Worm (Caenorhabditis elegans) whole organism, young adult: Measurements from ENCODE around the gene R05F9.9.

Experiments used
- B0019.2 ChIP-seq: fragments of 200-800 bp; sonication (Bioruptor generic); conservative IDR thresholded peaks from 2 replicates; pipeline ENCODE4 v1.3.6; 2022; ENCODE audit warnings: missing genetic modification reagents, missing genetic modification characterization, missing compliant biosample characterization
- C17E4.6 ChIP-seq: fragments of 200-800 bp; sonication (Bioruptor generic); IDR thresholded peaks from 2 replicates; pipeline ENCODE4 v1.3.6; 2022; ENCODE audit warnings: missing genetic modification reagents, missing genetic modification characterization, missing compliant biosample characterization
- D2030.7 ChIP-seq: fragments of 200-800 bp; sonication (Bioruptor generic); IDR thresholded peaks from 2 replicates; pipeline ENCODE4 v1.3.6; 2022; ENCODE audit warnings: missing genetic modification reagents, missing genetic modification characterization, missing compliant biosample characterization
- F23B12.7 ChIP-seq: sonication (generic microtip); optimal IDR thresholded peaks from 2 replicates; lab custom pipeline; 2017; ENCODE audit warnings: missing genetic modification characterization, mild to moderate bottlenecking, missing compliant biosample characterization, antibody characterized with exemption, moderate library complexity; ENCODE audit not compliant: insufficient read depth
- F33H1.4 ChIP-seq: fragments of 200-800 bp; sonication (Bioruptor generic); IDR thresholded peaks from 2 replicates; pipeline ENCODE4 v1.3.6; 2022; ENCODE audit warnings: missing genetic modification reagents, missing genetic modification characterization, missing compliant biosample characterization
- F49E8.2 ChIP-seq: sonication (generic microtip); optimal IDR thresholded peaks from 3 replicates; lab custom pipeline; 2017; ENCODE audit warnings: missing genetic modification characterization, mild to moderate bottlenecking, missing compliant biosample characterization, antibody characterized with exemption, moderate library complexity; ENCODE audit not compliant: insufficient read depth
- F57C9.4 ChIP-seq: sonication (generic microtip); optimal IDR thresholded peaks from 2 replicates; lab custom pipeline; 2017; ENCODE audit warnings: mild to moderate bottlenecking, missing genetic modification characterization, missing compliant biosample characterization
- K11D2.4 ChIP-seq: fragments of 200-800 bp; sonication (Bioruptor generic); IDR thresholded peaks from 2 replicates; pipeline ENCODE4 v1.3.6; 2022; ENCODE audit warnings: missing genetic modification reagents, missing genetic modification characterization, missing compliant biosample characterization
- T26A5.8 ChIP-seq: sonication (generic microtip); optimal IDR thresholded peaks from 2 replicates; lab custom pipeline; 2016; ENCODE audit warnings: missing genetic modification characterization, missing compliant biosample characterization
- Y67H2A.10 ChIP-seq: fragments of 200-800 bp; sonication (Bioruptor generic); conservative IDR thresholded peaks from 2 replicates; pipeline ENCODE4 v1.3.6; 2022; ENCODE audit warnings: missing genetic modification reagents, missing genetic modification characterization, missing compliant biosample characterization
- atf-7 ChIP-seq: sonication (generic microtip); optimal IDR thresholded peaks from 2 replicates; lab custom pipeline; 2017; ENCODE audit warnings: mild to moderate bottlenecking, missing genetic modification characterization, missing compliant biosample characterization
- attf-3 ChIP-seq: fragments of 200-800 bp; sonication (Bioruptor generic); conservative IDR thresholded peaks from 2 replicates; pipeline ENCODE4 v1.3.6; 2022; ENCODE audit warnings: missing genetic modification reagents, missing genetic modification characterization, missing compliant biosample characterization
- bed-1 ChIP-seq: fragments of 200-800 bp; sonication (Bioruptor generic); IDR thresholded peaks from 2 replicates; pipeline ENCODE4 v1.3.6; 2022; ENCODE audit warnings: missing genetic modification reagents, missing genetic modification characterization, missing compliant biosample characterization
- ceh-40 ChIP-seq: fragments of 200-800 bp; sonication (Bioruptor generic); IDR thresholded peaks from 2 replicates; pipeline ENCODE4 v1.3.6; 2022; ENCODE audit warnings: missing genetic modification characterization, missing compliant biosample characterization
- ceh-58 ChIP-seq: fragments of 200-800 bp; sonication (Bioruptor generic); IDR thresholded peaks from 2 replicates; pipeline ENCODE4 v1.3.6; 2022; ENCODE audit warnings: missing genetic modification characterization, missing compliant biosample characterization
- ceh-91 ChIP-seq: fragments of 200-800 bp; sonication (Bioruptor generic); IDR thresholded peaks from 2 replicates; pipeline ENCODE4 v1.3.6; 2022; ENCODE audit warnings: missing genetic modification reagents, missing genetic modification characterization, missing compliant biosample characterization
- dpff-1 ChIP-seq: sonication (generic microtip); optimal IDR thresholded peaks from 2 replicates; lab custom pipeline; 2017; ENCODE audit warnings: mild to moderate bottlenecking, missing genetic modification characterization, missing compliant biosample characterization
- efl-1 ChIP-seq: fragments of 150-350 bp; optimal IDR thresholded peaks from 2 replicates; lab custom pipeline; 2014; ENCODE audit warnings: missing biosample characterization, missing genetic modification reagents, missing genetic modification characterization
- ekl-4 ChIP-seq: fragments of 200-800 bp; sonication (Bioruptor generic); IDR thresholded peaks from 2 replicates; pipeline ENCODE4 v1.3.6; 2022; ENCODE audit warnings: missing genetic modification reagents, missing genetic modification characterization, missing compliant biosample characterization
- ets-4 ChIP-seq: fragments of 200-800 bp; sonication (Bioruptor generic); optimal IDR thresholded peaks from 2 replicates; lab custom pipeline; 2018; ENCODE audit warnings: mild to moderate bottlenecking, missing genetic modification characterization, missing compliant biosample characterization
- him-1 ChIP-seq: sonication (generic microtip); optimal IDR thresholded peaks from 2 replicates; lab custom pipeline; 2016; ENCODE audit warnings: missing genotype, missing genetic modification reagents, missing genetic modification characterization, missing compliant biosample characterization
- hmg-1.2 ChIP-seq: fragments of 200-800 bp; sonication (Bioruptor generic); IDR thresholded peaks from 2 replicates; pipeline ENCODE4 v1.3.6; 2022; ENCODE audit warnings: missing genetic modification reagents, missing genetic modification characterization, missing compliant biosample characterization
- hsf-1 ChIP-seq: fragments of 200-800 bp; sonication (Bioruptor generic); IDR thresholded peaks from 2 replicates; pipeline ENCODE4 v1.3.6; 2022; ENCODE audit warnings: missing genetic modification reagents, missing genetic modification characterization, missing compliant biosample characterization
- let-526 ChIP-seq: fragments of 200-800 bp; sonication (Bioruptor generic); IDR thresholded peaks from 2 replicates; pipeline ENCODE4 v1.3.6; 2022; ENCODE audit warnings: missing genetic modification reagents, missing genetic modification characterization, missing compliant biosample characterization
- lin-35 ChIP-seq, 3 experiments: fragments of 150-350 bp in 2 of 3; sonication (generic microtip) in 1 of 3; optimal IDR thresholded peaks; 2 replicates each; lab custom pipeline; 2014 to 2018; ENCODE audit warnings: missing biosample characterization in 3 of 3, missing genetic modification characterization in 3 of 3, missing genetic modification reagents in 3 of 3
- lin-54 ChIP-seq: fragments of 200-800 bp; sonication (Bioruptor generic); optimal IDR thresholded peaks from 2 replicates; lab custom pipeline; 2018; ENCODE audit warnings: mild to moderate bottlenecking, missing genetic modification characterization, missing compliant biosample characterization
- lsl-1 ChIP-seq: fragments of 200-800 bp; sonication (Bioruptor generic); optimal IDR thresholded peaks from 2 replicates; lab custom pipeline; 2018; ENCODE audit warnings: mild to moderate bottlenecking, missing genetic modification characterization, moderate library complexity, missing compliant biosample characterization
- madf-8 ChIP-seq: fragments of 200-800 bp; sonication (Bioruptor generic); conservative IDR thresholded peaks from 2 replicates; pipeline ENCODE4 v1.3.6; 2022; ENCODE audit warnings: missing genetic modification reagents, missing genetic modification characterization, missing compliant biosample characterization
- mcd-1 ChIP-seq: fragments of 200-800 bp; sonication (Bioruptor generic); IDR thresholded peaks from 2 replicates; pipeline ENCODE4 v1.3.6; 2022; ENCODE audit warnings: missing genetic modification reagents, missing genetic modification characterization, missing compliant biosample characterization
- nfya-1 ChIP-seq: sonication (generic microtip); optimal IDR thresholded peaks from 2 replicates; lab custom pipeline; 2017; ENCODE audit warnings: antibody characterized with exemption, missing compliant biosample characterization, missing genetic modification characterization, borderline replicate concordance; ENCODE audit not compliant: insufficient read depth
- nfya-2 ChIP-seq: fragments of 200-800 bp; sonication (Bioruptor generic); IDR thresholded peaks from 2 replicates; pipeline ENCODE4 v1.3.6; 2022; ENCODE audit warnings: missing genetic modification reagents, missing genetic modification characterization, missing compliant biosample characterization
- nhr-27 ChIP-seq: fragments of 200-800 bp; sonication (Bioruptor generic); optimal IDR thresholded peaks from 2 replicates; lab custom pipeline; 2018; ENCODE audit warnings: mild to moderate bottlenecking, missing genetic modification characterization, moderate library complexity, missing compliant biosample characterization
- nhr-80 ChIP-seq: sonication (generic microtip); optimal IDR thresholded peaks from 2 replicates; lab custom pipeline; 2016; ENCODE audit warnings: missing genetic modification characterization, missing compliant biosample characterization
- pbrm-1 ChIP-seq: fragments of 200-800 bp; sonication (Bioruptor generic); IDR thresholded peaks from 2 replicates; pipeline ENCODE4 v1.3.6; 2022; ENCODE audit warnings: missing genetic modification reagents, missing genetic modification characterization, missing compliant biosample characterization
- pha-4 ChIP-seq: fragments of 150-350 bp; sonication (generic microtip); optimal IDR thresholded peaks from 2 replicates; lab custom pipeline; 2014; ENCODE audit warnings: missing biosample characterization, missing genetic modification reagents, missing genetic modification characterization
- rcor-1 ChIP-seq: fragments of 200-800 bp; sonication (Bioruptor generic); IDR thresholded peaks from 2 replicates; pipeline ENCODE4 v1.3.6; 2022; ENCODE audit warnings: missing genetic modification reagents, missing genetic modification characterization, missing compliant biosample characterization
- rec-8 ChIP-seq, 2 experiments: sonication (generic microtip); optimal IDR thresholded peaks; 2 replicates each; lab custom pipeline; 2016; ENCODE audit warnings: mild to moderate bottlenecking in 2 of 2, missing genetic modification characterization in 2 of 2, missing genetic modification reagents in 2 of 2, missing genotype in 2 of 2, missing biosample characterization in 1 of 2, missing compliant biosample characterization in 1 of 2, moderate library complexity in 1 of 2
- repo-1 ChIP-seq: sonication (generic microtip); optimal IDR thresholded peaks from 2 replicates; lab custom pipeline; 2017; ENCODE audit warnings: mild to moderate bottlenecking, missing genetic modification characterization, missing compliant biosample characterization
- sptf-2 ChIP-seq: fragments of 200-800 bp; sonication (Bioruptor generic); optimal IDR thresholded peaks from 2 replicates; lab custom pipeline; 2018; ENCODE audit warnings: mild to moderate bottlenecking, missing genetic modification characterization, missing compliant biosample characterization
- tbp1 ChIP-seq: fragments of 200-800 bp; sonication (Bioruptor generic); optimal IDR thresholded peaks from 2 replicates; lab custom pipeline; 2018; ENCODE audit warnings: mild to moderate bottlenecking, missing genetic modification characterization, missing compliant biosample characterization
- tbx-9 ChIP-seq: sonication (generic microtip); optimal IDR thresholded peaks from 2 replicates; lab custom pipeline; 2016; ENCODE audit warnings: borderline replicate concordance, missing genetic modification characterization, inconsistent platforms, missing compliant biosample characterization
- unc-130 ChIP-seq: sonication (generic microtip); optimal IDR thresholded peaks from 2 replicates; lab custom pipeline; 2016; ENCODE audit warnings: missing genetic modification reagents, missing genetic modification characterization, missing compliant biosample characterization
- unc-62 ChIP-seq: fragments of 150-350 bp; optimal IDR thresholded peaks from 2 replicates; lab custom pipeline; 2014; ENCODE audit warnings: missing biosample characterization, missing genetic modification reagents, missing genetic modification characterization
- xnd-1 ChIP-seq: sonication (generic microtip); optimal IDR thresholded peaks from 2 replicates; lab custom pipeline; 2016; ENCODE audit warnings: missing genotype, missing genetic modification reagents, missing genetic modification characterization, missing compliant biosample characterization
- zfh-2 ChIP-seq: fragments of 200-800 bp; sonication (Bioruptor generic); conservative IDR thresholded peaks from 2 replicates; pipeline ENCODE4 v1.3.6; 2022; ENCODE audit warnings: missing genetic modification reagents, missing genetic modification characterization, missing compliant biosample characterization
- ztf-28 ChIP-seq: fragments of 200-800 bp; sonication (Bioruptor generic); IDR thresholded peaks from 2 replicates; pipeline ENCODE4 v1.3.6; 2022; ENCODE audit warnings: missing genetic modification reagents, missing genetic modification characterization, missing compliant biosample characterization
- ztf-3 ChIP-seq: fragments of 200-800 bp; sonication (Bioruptor generic); optimal IDR thresholded peaks from 2 replicates; lab custom pipeline; 2018; ENCODE audit warnings: mild to moderate bottlenecking, missing genetic modification characterization, missing compliant biosample characterization

R05F9.9 gene

DNA sequence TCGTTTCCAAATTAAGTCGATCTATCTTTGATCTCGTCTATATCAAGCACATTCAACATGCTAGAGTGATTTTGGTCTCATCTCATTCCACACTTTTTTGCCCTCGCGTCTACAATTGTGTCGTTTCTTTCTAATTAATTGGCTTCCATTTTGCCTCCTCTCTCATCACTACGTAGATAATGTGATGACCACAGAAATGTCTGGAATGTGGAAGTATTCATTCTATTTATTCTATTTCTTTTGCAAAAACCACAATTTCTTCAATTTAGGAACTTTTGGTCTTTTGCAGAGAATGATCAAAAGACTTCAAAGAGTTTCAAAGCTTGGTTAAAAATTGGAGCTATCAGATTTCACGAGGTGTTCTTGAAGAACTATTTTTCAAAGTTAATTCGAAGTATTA lies 13.7 kb upstream of the R05F9.9 start:
- TF ChIP-seq unc-62 (GFP tag; lab: Kevin White, UChicago) = no peak
- no peak for TF ChIP-seq lin-35 (GFP tag; optimal IDR thresholded peaks at IDR 0.05; lab: Kevin White, UChicago)

DNA sequence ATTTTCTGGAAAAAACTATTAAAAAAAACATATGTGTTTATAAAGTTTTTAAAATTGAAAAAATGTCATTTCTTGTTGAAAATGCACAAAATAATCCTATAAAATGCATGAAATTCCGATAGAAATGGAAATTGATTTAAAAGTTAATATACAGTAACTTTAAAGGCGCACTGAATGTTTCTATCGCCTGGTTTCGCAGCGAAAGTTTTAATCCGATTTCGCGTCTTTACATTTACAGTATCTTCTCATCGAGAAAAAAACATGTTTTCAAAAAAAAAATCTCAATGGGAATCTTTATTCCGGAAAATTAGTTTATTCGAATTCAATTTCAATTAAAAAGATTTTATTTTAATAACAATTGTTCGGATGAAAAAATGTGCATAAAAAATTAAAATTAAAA lies 12.3 kb upstream of the R05F9.9 start, which contains the start of gene R05F9.11:
TSS of gene R05F9.11 (minus strand) at position 5 of the 400 bp plus-strand sequence.
- TF ChIP-seq attf-3 (GFP tag; lab: Robert Waterston, UW) = no peak
- no peak for TF ChIP-seq Y67H2A.10 (GFP tag; lab: Robert Waterston, UW)
- peak; percentile 42 for TF ChIP-seq tbp1 (GFP tag; lab: Kevin White, UChicago)
- TF ChIP-seq lin-54 (GFP tag; lab: Kevin White, UChicago) = peak; percentile 45
- no peak for TF ChIP-seq nfya-1 (tag; lab: Kevin White, UChicago)
- TF ChIP-seq C17E4.6 (GFP tag; lab: Robert Waterston, UW) = no peak
- TF ChIP-seq pbrm-1 = no peak
- no peak for TF ChIP-seq zfh-2 (GFP tag; lab: Robert Waterston, UW)
- TF ChIP-seq hmg-1.2 (GFP tag; lab: Robert Waterston, UW) = no peak
- TF ChIP-seq lsl-1 (GFP tag; lab: Kevin White, UChicago) = peak; percentile 94
- TF ChIP-seq repo-1 = no peak
- TF ChIP-seq pha-4 (tag; lab: Kevin White, UChicago) = no peak
- TF ChIP-seq ceh-40 = no peak
- TF ChIP-seq F57C9.4 (tag; lab: Kevin White, UChicago) = no peak
- 0 out of 2 replicates have a peak, but pooled peaks have one; percentile 52 for TF ChIP-seq ceh-91 (GFP tag; lab: Robert Waterston, UW)
- TF ChIP-seq dpff-1 = no peak
- TF ChIP-seq efl-1 (GFP tag; lab: Kevin White, UChicago) = peak; percentile 27
- no peak for TF ChIP-seq B0019.2 (GFP tag; lab: Robert Waterston, UW)
- no peak for TF ChIP-seq ztf-28 (GFP tag; lab: Robert Waterston, UW)
- TF ChIP-seq nhr-80 (tag; lab: Kevin White, UChicago) = no peak
- peak; percentile 43 for TF ChIP-seq F49E8.2 (tag; lab: Kevin White, UChicago)
- no peak for TF ChIP-seq nhr-27
- 0 out of 2 replicates have a peak, but pooled peaks have one; percentile 40 for TF ChIP-seq hsf-1 (GFP tag; lab: Robert Waterston, UW)
- TF ChIP-seq ekl-4 (GFP tag; lab: Robert Waterston, UW) = no peak
- TF ChIP-seq F23B12.7 = no peak
- no peak for TF ChIP-seq sptf-2 (GFP tag; lab: Kevin White, UChicago)
- TF ChIP-seq madf-8 (GFP tag; lab: Robert Waterston, UW) = peak; percentile 87
- TF ChIP-seq mcd-1 (GFP tag; lab: Robert Waterston, UW) = 0 out of 2 replicates have a peak, but pooled peaks have one; percentile 18
- TF ChIP-seq unc-130 (GFP tag; lab: Kevin White, UChicago) = no peak
- TF ChIP-seq T26A5.8 (tag; lab: Kevin White, UChicago) = no peak
- peak; percentile 95 for TF ChIP-seq F33H1.4 (GFP tag; lab: Robert Waterston, UW)
- peak; percentile 79 for TF ChIP-seq him-1 (tag; lab: Kevin White, UChicago)
- TF ChIP-seq K11D2.4 (GFP tag; lab: Robert Waterston, UW) = no peak
- TF ChIP-seq rcor-1 (GFP tag; lab: Robert Waterston, UW) = 0 out of 2 replicates have a peak, but pooled peaks have one; percentile 11
- TF ChIP-seq atf-7 = no peak
- no peak for TF ChIP-seq let-526 (GFP tag; lab: Robert Waterston, UW)
- TF ChIP-seq ets-4 = no peak
- no peak for TF ChIP-seq rec-8 (tag; optimal IDR thresholded peaks at IDR 0.05; lab: Kevin White, UChicago)
- TF ChIP-seq D2030.7 (GFP tag; lab: Robert Waterston, UW) = peak; percentile 66
- no peak for TF ChIP-seq ztf-3 (GFP tag; lab: Kevin White, UChicago)
- TF ChIP-seq bed-1 (GFP tag; lab: Robert Waterston, UW) = no peak
- no peak for TF ChIP-seq lin-35 (GFP tag; optimal IDR thresholded peaks at IDR 0.05; lab: Kevin White, UChicago)
- TF ChIP-seq tbx-9 (tag; lab: Kevin White, UChicago) = no peak
- TF ChIP-seq xnd-1 (tag; lab: Kevin White, UChicago) = peak; percentile 90
- no peak for TF ChIP-seq nfya-2
- no peak for TF ChIP-seq ceh-58 (GFP tag; lab: Robert Waterston, UW)
